Fruit fly (Drosophila melanogaster) whole organism, embryonic: Measurements from ENCODE around the gene Sirup.
A peak's percentile ranks its signal among the peaks of the same experiment; 100 is the strongest.

Source experiments
- Awh ChIP-seq: fragments of 200-800 bp; sonication (Bioruptor generic); IDR thresholded peaks from 2 replicates; pipeline ENCODE4, ENCODE4 v1.3.6; 2022; ENCODE audit warnings: missing biosample characterization, missing genetic modification characterization
- Bteb2 ChIP-seq: fragments of 200-800 bp; sonication (Bioruptor generic); optimal IDR thresholded peaks from 2 replicates; lab custom pipeline; 2016; ENCODE audit warnings: missing biosample characterization, missing genetic modification characterization
- C15 ChIP-seq: fragments of 200-800 bp; sonication (Bioruptor generic); IDR thresholded peaks from 3 replicates; pipeline ENCODE4 v1.3.6; 2022; ENCODE audit warnings: missing biosample characterization, missing genetic modification characterization
- CG10274 ChIP-seq: fragments of 200-800 bp; sonication (Bioruptor generic); optimal IDR thresholded peaks from 3 replicates; lab custom pipeline; 2017; ENCODE audit warnings: missing biosample characterization, mild to moderate bottlenecking, missing genetic modification characterization
- CG10462 ChIP-seq: fragments of 200-800 bp; sonication (Bioruptor generic); optimal IDR thresholded peaks from 2 replicates; lab custom pipeline; 2016; ENCODE audit warnings: missing biosample characterization, missing genetic modification characterization
- CG12071 ChIP-seq: fragments of 200-800 bp; sonication (Bioruptor generic); optimal IDR thresholded peaks from 3 replicates; lab custom pipeline; 2018; ENCODE audit warnings: missing biosample characterization, mild to moderate bottlenecking, missing genetic modification characterization
- CG12299 ChIP-seq: fragments of 200-800 bp; sonication (Bioruptor generic); optimal IDR thresholded peaks from 2 replicates; lab custom pipeline; 2018; ENCODE audit warnings: missing biosample characterization, mild to moderate bottlenecking, missing genetic modification characterization
- CG13424 ChIP-seq: fragments of 200-800 bp; sonication (Bioruptor generic); optimal IDR thresholded peaks from 2 replicates; lab custom pipeline; 2019; ENCODE audit warnings: missing biosample characterization, mild to moderate bottlenecking, missing genetic modification characterization, moderate library complexity
- CG13775 ChIP-seq: fragments of 200-800 bp; sonication (Bioruptor generic); optimal IDR thresholded peaks from 3 replicates; lab custom pipeline; 2017; ENCODE audit warnings: missing biosample characterization, mild to moderate bottlenecking, missing genetic modification characterization
- CG14441 ChIP-seq: fragments of 200-800 bp; sonication (Bioruptor generic); IDR thresholded peaks from 2 replicates; pipeline ENCODE4 v1.3.6; 2022; ENCODE audit warnings: missing biosample characterization, missing genetic modification characterization
- CG15073 ChIP-seq: fragments of 200-800 bp; sonication (Bioruptor generic); optimal IDR thresholded peaks from 2 replicates; lab custom pipeline; 2016; ENCODE audit warnings: missing biosample characterization, missing genetic modification characterization
- CG2875 ChIP-seq: fragments of 200-800 bp; sonication (Bioruptor generic); optimal IDR thresholded peaks from 2 replicates; lab custom pipeline; 2017; ENCODE audit warnings: missing biosample characterization, mild to moderate bottlenecking, missing genetic modification characterization, missing genetic modification reagents
- CG30403 ChIP-seq: fragments of 200-800 bp; sonication (Bioruptor generic); optimal IDR thresholded peaks from 3 replicates; lab custom pipeline; 2016; ENCODE audit warnings: missing biosample characterization, missing genetic modification characterization
- CG4360 ChIP-seq: fragments of 200-800 bp; sonication (Bioruptor generic); IDR thresholded peaks from 2 replicates; pipeline ENCODE4 v1.3.6; 2022; ENCODE audit warnings: missing biosample characterization, missing genetic modification characterization
- CG6272 ChIP-seq: fragments of 200-800 bp; sonication (Bioruptor generic); IDR thresholded peaks from 2 replicates; pipeline ENCODE4 v1.3.6; 2022; ENCODE audit warnings: missing biosample characterization, missing genetic modification characterization
- CG7963 ChIP-seq: fragments of 200-800 bp; sonication (Bioruptor generic); IDR thresholded peaks from 3 replicates; pipeline ENCODE4 v1.3.6; 2022; ENCODE audit warnings: missing biosample characterization, missing genetic modification characterization; ENCODE audit not compliant: partially characterized antibody
- CG8944 ChIP-seq: fragments of 200-800 bp; sonication (Bioruptor generic); optimal IDR thresholded peaks from 3 replicates; lab custom pipeline; 2016; ENCODE audit warnings: missing biosample characterization, missing genetic modification characterization
- CG9437 ChIP-seq: fragments of 200-800 bp; sonication (Bioruptor generic); optimal IDR thresholded peaks from 2 replicates; lab custom pipeline; 2018; ENCODE audit warnings: missing biosample characterization, mild to moderate bottlenecking, missing genetic modification characterization
- CG9817 ChIP-seq: fragments of 200-800 bp; sonication (Bioruptor generic); optimal IDR thresholded peaks from 2 replicates; lab custom pipeline; 2018; ENCODE audit warnings: missing biosample characterization, mild to moderate bottlenecking, missing genetic modification characterization, moderate library complexity
- CTCF ChIP-seq: fragments of 200-800 bp; sonication (Bioruptor generic); optimal IDR thresholded peaks from 2 replicates; lab custom pipeline; 2017; ENCODE audit warnings: missing biosample characterization, mild to moderate bottlenecking, missing genetic modification characterization, moderate library complexity
- Dll ChIP-seq: fragments of 200-800 bp; sonication (Bioruptor generic); IDR thresholded peaks from 4 replicates; pipeline ENCODE4 v1.3.6; 2022; ENCODE audit warnings: missing biosample characterization, missing genetic modification characterization; ENCODE audit not compliant: partially characterized antibody
- Doc3 ChIP-seq: fragments of 200-800 bp; sonication (Bioruptor generic); IDR thresholded peaks from 3 replicates; pipeline ENCODE4 v1.3.6; 2022; ENCODE audit warnings: missing biosample characterization, missing genetic modification characterization; ENCODE audit not compliant: partially characterized antibody
- Drgx ChIP-seq: fragments of 200-800 bp; sonication (Bioruptor generic); IDR thresholded peaks from 2 replicates; pipeline ENCODE4 v1.3.6; 2022; ENCODE audit warnings: missing biosample characterization, missing genetic modification characterization
- Eip74EF ChIP-seq, 2 experiments: fragments of 200-800 bp in 1 of 2; fragments of >200 bp in 1 of 2; sonication (Bioruptor generic) in 1 of 2; optimal IDR thresholded peaks; 2 replicates each; lab custom pipeline; 2017 to 2019; ENCODE audit warnings: missing biosample characterization in 2 of 2, missing genetic modification characterization in 2 of 2, mild to moderate bottlenecking in 1 of 2, moderate library complexity in 1 of 2
- Fer1 ChIP-seq: fragments of 200-800 bp; sonication (Bioruptor generic); optimal IDR thresholded peaks from 2 replicates; lab custom pipeline; 2017; ENCODE audit warnings: missing biosample characterization, mild to moderate bottlenecking, missing genetic modification characterization
- H15 ChIP-seq: fragments of 200-800 bp; sonication (Bioruptor generic); IDR thresholded peaks from 3 replicates; pipeline ENCODE4 v1.3.6; 2022; ENCODE audit warnings: missing biosample characterization, missing genetic modification characterization
- Hr51 ChIP-seq, 2 experiments: fragments of 200-800 bp; sonication (Bioruptor generic); optimal IDR thresholded peaks; 2 replicates in 1 of 2; 3 replicates in 1 of 2; lab custom pipeline; 2016 to 2018; ENCODE audit warnings: missing biosample characterization in 2 of 2, missing genetic modification characterization in 2 of 2, mild to moderate bottlenecking in 1 of 2, moderate library complexity in 1 of 2
- Mes4 ChIP-seq: fragments of 200-800 bp; sonication (Bioruptor generic); optimal IDR thresholded peaks from 2 replicates; lab custom pipeline; 2016; ENCODE audit warnings: missing biosample characterization, missing genetic modification characterization
- NK7.1 ChIP-seq: fragments of 200-800 bp; sonication (Bioruptor generic); optimal IDR thresholded peaks from 3 replicates; lab custom pipeline; 2016; ENCODE audit warnings: missing biosample characterization, missing genetic modification characterization
- Nf-YB ChIP-seq: fragments of 200-800 bp; sonication (Bioruptor generic); optimal IDR thresholded peaks from 3 replicates; lab custom pipeline; 2019; ENCODE audit warnings: missing biosample characterization, mild to moderate bottlenecking, missing genetic modification characterization, moderate library complexity
- Opbp ChIP-seq: fragments of 200-800 bp; sonication (Bioruptor generic); IDR thresholded peaks from 3 replicates; pipeline ENCODE4 v1.3.6; 2022; ENCODE audit warnings: missing biosample characterization, missing genetic modification characterization; ENCODE audit not compliant: partially characterized antibody
- Six4 ChIP-seq: fragments of 200-800 bp; sonication (Bioruptor generic); optimal IDR thresholded peaks from 2 replicates; lab custom pipeline; 2016; ENCODE audit warnings: missing biosample characterization, missing genetic modification characterization
- Spps ChIP-seq: fragments of 200-800 bp; sonication (Bioruptor generic); optimal IDR thresholded peaks from 2 replicates; lab custom pipeline; 2018; ENCODE audit warnings: missing biosample characterization, mild to moderate bottlenecking, missing genetic modification characterization
- ab ChIP-seq: fragments of 200-800 bp; sonication (Bioruptor generic); optimal IDR thresholded peaks from 2 replicates; lab custom pipeline; 2016; ENCODE audit warnings: missing biosample characterization, missing genetic modification characterization
- ara ChIP-seq: fragments of 200-800 bp; sonication (Bioruptor generic); IDR thresholded peaks from 2 replicates; pipeline ENCODE4 v1.3.6; 2022; ENCODE audit warnings: missing biosample characterization, missing genetic modification characterization
- bowl ChIP-seq: fragments of 200-800 bp; sonication (Bioruptor generic); IDR thresholded peaks from 2 replicates; pipeline ENCODE4 v1.3.6; 2022; ENCODE audit warnings: missing biosample characterization, missing genetic modification characterization
- br ChIP-seq: fragments of >200 bp; optimal IDR thresholded peaks from 2 replicates; lab custom pipeline; 2017
- dati ChIP-seq: fragments of 200-800 bp; sonication (Bioruptor generic); IDR thresholded peaks from 2 replicates; pipeline ENCODE4 v1.3.6; 2022; ENCODE audit warnings: missing biosample characterization, missing genetic modification characterization
- dmrt99B ChIP-seq: fragments of 200-800 bp; sonication (Bioruptor generic); optimal IDR thresholded peaks from 2 replicates; lab custom pipeline; 2018; ENCODE audit warnings: missing biosample characterization, mild to moderate bottlenecking, missing genetic modification characterization, moderate library complexity
- emc ChIP-seq: fragments of 200-800 bp; sonication (Bioruptor generic); optimal IDR thresholded peaks from 2 replicates; lab custom pipeline; 2016; ENCODE audit warnings: missing biosample characterization, missing genetic modification characterization
- fu2 ChIP-seq: fragments of 200-800 bp; sonication (Bioruptor generic); optimal IDR thresholded peaks from 2 replicates; lab custom pipeline; 2016; ENCODE audit warnings: missing biosample characterization, missing genetic modification characterization
- jigr1 ChIP-seq: fragments of 200-800 bp; sonication (Bioruptor generic); IDR thresholded peaks from 3 replicates; pipeline ENCODE4 v1.3.6; 2022; ENCODE audit warnings: missing biosample characterization, missing genetic modification characterization
- kay ChIP-seq: fragments of 200-800 bp; sonication (Bioruptor generic); optimal IDR thresholded peaks from 2 replicates; lab custom pipeline; 2016; ENCODE audit warnings: missing biosample characterization, missing genetic modification characterization
- mirr ChIP-seq: fragments of 200-800 bp; sonication (Bioruptor generic); optimal IDR thresholded peaks from 3 replicates; lab custom pipeline; 2018; ENCODE audit warnings: missing biosample characterization, mild to moderate bottlenecking, missing genetic modification characterization
- ranshi ChIP-seq: fragments of 200-800 bp; sonication (Bioruptor generic); IDR thresholded peaks from 2 replicates; pipeline ENCODE4 v1.3.6; 2022; ENCODE audit warnings: missing biosample characterization, missing genetic modification characterization
- scrt ChIP-seq: fragments of 200-800 bp; sonication (Bioruptor generic); optimal IDR thresholded peaks from 2 replicates; lab custom pipeline; 2018; ENCODE audit warnings: missing biosample characterization, mild to moderate bottlenecking, missing genetic modification characterization, moderate library complexity
- sima ChIP-seq: fragments of 200-800 bp; sonication (Bioruptor generic); optimal IDR thresholded peaks from 2 replicates; lab custom pipeline; 2016; ENCODE audit warnings: missing biosample characterization, missing genetic modification characterization
- tup ChIP-seq: fragments of 200-800 bp; sonication (Bioruptor generic); optimal IDR thresholded peaks from 2 replicates; lab custom pipeline; 2016; ENCODE audit warnings: missing biosample characterization, mild to moderate bottlenecking, missing genetic modification characterization, moderate library complexity
- twi ChIP-seq: fragments of 200-800 bp; optimal IDR thresholded peaks from 2 replicates; lab custom pipeline; 2019; ENCODE audit warnings: missing biosample characterization, mild to moderate bottlenecking, missing genetic modification characterization, moderate library complexity

Sirup gene

DNA sequence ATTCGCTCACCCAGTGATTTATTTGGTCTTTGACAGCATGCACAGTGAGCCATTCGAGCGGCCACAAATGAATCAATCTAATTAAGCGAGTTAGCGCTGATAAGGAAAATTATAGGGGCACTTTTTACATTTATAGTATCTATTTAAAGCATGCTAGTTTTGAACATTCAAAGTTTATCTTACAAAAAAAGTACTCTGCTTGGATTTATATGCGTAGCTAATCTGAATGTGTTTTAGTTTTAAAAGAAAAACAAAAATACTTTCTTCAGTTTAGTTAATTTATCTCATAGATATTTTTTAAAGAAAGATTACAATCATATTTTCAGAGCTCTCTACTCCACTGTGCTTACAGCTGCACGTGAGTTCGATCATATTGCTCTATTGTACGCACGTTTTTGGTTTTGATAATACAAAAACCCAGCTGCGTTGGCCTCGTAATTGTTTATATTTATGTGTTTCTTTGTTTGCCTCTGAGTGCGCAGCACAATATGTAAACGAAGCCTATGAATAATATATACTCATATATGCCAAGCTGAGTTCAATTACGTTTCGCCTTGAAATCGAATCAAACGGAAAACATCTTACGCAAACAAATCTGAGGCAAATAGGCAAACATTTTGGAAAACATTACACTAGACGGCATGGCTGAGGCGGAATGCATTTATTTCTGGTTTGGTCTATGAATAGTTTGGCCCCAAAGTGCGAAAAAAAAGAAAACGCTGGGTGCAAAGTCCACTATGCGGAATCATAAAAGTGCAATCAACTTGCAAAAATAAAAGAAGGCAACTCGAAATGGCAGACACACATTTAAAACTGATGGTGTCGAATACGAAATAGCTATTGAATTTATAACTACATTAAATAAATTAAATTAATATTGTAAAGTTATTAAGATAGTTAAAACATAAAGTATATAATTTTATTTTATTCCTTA is 3.3 kb downstream of the Sirup start (continued):
- TF ChIP-seq CG2875 (peak; percentile 78), CG4360 (no peak), Doc3 (GFP tag; lab: Robert Waterston, UW) (no peak), Opbp (no peak), CG10274 (GFP tag; lab: Kevin White, UChicago) (peak; percentile 74), jigr1 (peak; percentile 41; the same call in 1 of the 3 replicates), CG15073 (GFP tag; lab: Kevin White, UChicago) (no peak), CG9437 (GFP tag; lab: Kevin White, UChicago) (peak; percentile 91), bowl (GFP tag; lab: Robert Waterston, UW) (no peak), CG14441 (GFP tag; lab: Robert Waterston, UW) (peak; percentile 79), H15 (GFP tag; lab: Robert Waterston, UW) (peak; percentile 77), CG6272 (GFP tag; lab: Robert Waterston, UW) (peak; percentile 59; the same call in 1 of the 2 replicates), sima (GFP tag; lab: Kevin White, UChicago) (peak; percentile 58), tup (GFP tag; lab: Kevin White, UChicago) (peak; percentile 10), br (lab: Kevin White, UChicago) (no peak), Six4 (peak; percentile 75), dmrt99B (tag; lab: Kevin White, UChicago) (peak; percentile 93), CG7963 (GFP tag; lab: Robert Waterston, UW) (no peak), C15 (peak; percentile 20; the same call in 1 of the 3 replicates), Awh (peak; percentile 53; the same call in 1 of the 2 replicates), Hr51 (GFP tag; optimal IDR thresholded peaks at IDR 0.05; lab: Kevin White, UChicago) (peak; percentile 75 to 95), CG13775 (GFP tag; lab: Kevin White, UChicago) (peak; percentile 88), CG12071 (peak; percentile 7), Bteb2 (peak; percentile 76), fu2 (GFP tag; lab: Kevin White, UChicago) (peak; percentile 73), mirr (GFP tag; lab: Kevin White, UChicago) (peak; percentile 71), kay (peak; percentile 74), Nf-YB (peak; percentile 71), Eip74EF (GFP tag; optimal IDR thresholded peaks at IDR 0.05; lab: Kevin White, UChicago) (peak in 1 of 2 experiments; percentile 90), CTCF (GFP tag; lab: Kevin White, UChicago) (peak; percentile 48), twi (tag; lab: Kevin White, UChicago) (peak; percentile 70), CG8944 (GFP tag; lab: Kevin White, UChicago) (peak; percentile 73), emc (peak; percentile 55), scrt (GFP tag; lab: Kevin White, UChicago) (peak; percentile 75), dati (peak; percentile 45; the same call in 1 of the 2 replicates), CG10462 (GFP tag; lab: Kevin White, UChicago) (peak; percentile 82), ab (peak; percentile 35), ara (peak; percentile 68; the same call in 1 of the 2 replicates), CG13424 (peak; percentile 89), ranshi (GFP tag; lab: Robert Waterston, UW) (peak; percentile 76; the same call in 1 of the 2 replicates), CG30403 (GFP tag; lab: Kevin White, UChicago) (peak; percentile 94), Spps (tag; lab: Kevin White, UChicago) (peak; percentile 64), Fer1 (GFP tag; lab: Kevin White, UChicago) (peak; percentile 89), NK7.1 (GFP tag; lab: Kevin White, UChicago) (peak; percentile 65), Drgx (GFP tag; lab: Robert Waterston, UW) (peak; percentile 91), CG9817 (tag; lab: Kevin White, UChicago) (peak; percentile 79), Mes4 (GFP tag; lab: Kevin White, UChicago) (peak; percentile 70), CG12299 (peak; percentile 63), Dll (GFP tag; lab: Robert Waterston, UW) (no peak)
